Worm (Caenorhabditis elegans) whole organism, early embryonic: Measurements from ENCODE around the gene F54C9.3.

Source experiments
- B0310.2 ChIP-seq: sonication (generic microtip); optimal IDR thresholded peaks from 2 replicates; lab custom pipeline; 2016; ENCODE audit warnings: mild to moderate bottlenecking, missing genetic modification characterization, missing compliant biosample characterization
- F13C5.2 ChIP-seq: sonication (generic microtip); optimal IDR thresholded peaks from 2 replicates; lab custom pipeline; 2017; ENCODE audit warnings: mild to moderate bottlenecking, missing genetic modification characterization, inconsistent platforms, missing compliant biosample characterization
- aly-1 ChIP-seq: sonication (generic microtip); optimal IDR thresholded peaks from 2 replicates; lab custom pipeline; 2016; ENCODE audit warnings: missing genetic modification characterization, missing compliant biosample characterization
- ama-1 ChIP-seq: fragments of 150-350 bp; optimal IDR thresholded peaks from 2 replicates; lab custom pipeline; 2014
- ceh-13 ChIP-seq: fragments of 200-800 bp; sonication (Bioruptor generic); optimal IDR thresholded peaks from 2 replicates; lab custom pipeline; 2018; ENCODE audit warnings: mild to moderate bottlenecking, missing genetic modification characterization, missing compliant biosample characterization
- ceh-36 ChIP-seq: sonication (generic microtip); optimal IDR thresholded peaks from 2 replicates; lab custom pipeline; 2016; ENCODE audit warnings: missing genetic modification characterization, inconsistent platforms, missing compliant biosample characterization
- ets-7 ChIP-seq: sonication (generic microtip); optimal IDR thresholded peaks from 2 replicates; lab custom pipeline; 2016; ENCODE audit warnings: missing genotype, missing genetic modification characterization, missing compliant biosample characterization
- flt-1 ChIP-seq: fragments of 200-800 bp; sonication (Bioruptor generic); IDR thresholded peaks from 2 replicates; pipeline ENCODE4 v1.3.6; 2022; ENCODE audit warnings: missing genetic modification characterization, missing compliant biosample characterization
- hmbx-1 ChIP-seq: sonication (generic microtip); optimal IDR thresholded peaks from 2 replicates; lab custom pipeline; 2016; ENCODE audit warnings: mild to moderate bottlenecking, missing genetic modification characterization, missing compliant biosample characterization
- hmg-4 ChIP-seq: fragments of 200-800 bp; sonication (Bioruptor generic); optimal IDR thresholded peaks from 2 replicates; lab custom pipeline; 2018; ENCODE audit warnings: mild to moderate bottlenecking, missing genetic modification characterization, missing compliant biosample characterization
- hnd-1 ChIP-seq: sonication (generic microtip); optimal IDR thresholded peaks from 2 replicates; lab custom pipeline; 2016; ENCODE audit warnings: missing genetic modification characterization, missing compliant biosample characterization
- pes-1 ChIP-seq: fragments of 200-800 bp; sonication (Bioruptor generic); IDR thresholded peaks from 2 replicates; pipeline ENCODE4 v1.3.6; 2022; ENCODE audit warnings: missing genetic modification reagents, missing genetic modification characterization, missing compliant biosample characterization
- scrt-1 ChIP-seq: fragments of 200-800 bp; sonication (Bioruptor generic); IDR thresholded peaks from 2 replicates; pipeline ENCODE4 v1.3.6; 2022; ENCODE audit warnings: missing genetic modification characterization, missing compliant biosample characterization
- sea-1 ChIP-seq: fragments of 200-800 bp; sonication (Bioruptor generic); conservative IDR thresholded peaks from 2 replicates; pipeline ENCODE4 v1.3.6; 2022; ENCODE audit warnings: missing genetic modification characterization, missing compliant biosample characterization
- tbx-11 ChIP-seq: fragments of 200-800 bp; sonication (Bioruptor generic); IDR thresholded peaks from 2 replicates; pipeline ENCODE4 v1.3.6; 2022; ENCODE audit warnings: missing genetic modification characterization, missing compliant biosample characterization
- tbx-37 ChIP-seq: fragments of 200-800 bp; sonication (Bioruptor generic); conservative IDR thresholded peaks from 2 replicates; pipeline ENCODE4 v1.3.6; 2022; ENCODE audit warnings: missing genetic modification reagents, missing genetic modification characterization, missing compliant biosample characterization
- tra-4 ChIP-seq: sonication (generic microtip); optimal IDR thresholded peaks from 2 replicates; lab custom pipeline; 2017; ENCODE audit warnings: missing genetic modification characterization, missing compliant biosample characterization

The F54C9.3 gene

DNA sequence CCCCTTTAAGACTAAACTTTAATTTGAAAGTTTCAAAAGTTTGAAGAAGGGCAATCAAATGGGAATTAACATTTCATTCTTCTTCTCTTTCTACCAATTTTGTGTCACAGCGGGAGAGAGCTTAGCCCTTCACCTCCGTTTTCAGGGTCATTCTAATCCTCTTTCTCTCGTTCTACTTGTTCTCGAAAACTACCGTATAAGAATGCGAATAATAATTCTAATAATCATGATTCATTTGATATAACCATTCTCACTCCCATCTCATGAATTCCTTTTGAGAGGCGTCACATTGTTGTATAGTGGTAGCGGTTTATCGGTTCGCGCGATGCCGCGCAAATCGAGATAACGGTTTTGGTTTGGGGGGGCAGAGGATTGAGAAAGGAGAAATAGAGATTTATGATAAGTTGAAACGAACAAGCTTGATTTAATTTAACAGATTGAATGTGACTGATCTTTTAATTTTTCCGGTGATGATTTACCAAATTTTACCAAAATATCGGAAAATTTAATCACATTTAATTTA is 37.4 kb downstream of the F54C9.3 start:
- TF ChIP-seq ceh-13 (no peak), tbx-37 (no peak), hmg-4 (no peak), B0310.2 (tag; lab: Kevin White, UChicago) (no peak), F13C5.2 (tag; lab: Kevin White, UChicago) (no peak), hnd-1 (tag; lab: Kevin White, UChicago) (no peak), pes-1 (GFP tag; lab: Robert Waterston, UW) (no peak), aly-1 (tag; lab: Kevin White, UChicago) (no peak), scrt-1 (no peak), ets-7 (tag; lab: Kevin White, UChicago) (no peak), hmbx-1 (no peak), tra-4 (no peak), ceh-36 (no peak), ama-1 (lab: Kevin White, UChicago) (no peak), sea-1 (no peak), flt-1 (GFP tag; lab: Robert Waterston, UW) (no peak), tbx-11 (GFP tag; lab: Robert Waterston, UW) (no peak)

- TF ChIP-seq tbx-11 (GFP tag; lab: Robert Waterston, UW) (no peak), ceh-36 (no peak), tra-4 (no peak), pes-1 (GFP tag; lab: Robert Waterston, UW) (no peak), aly-1 (tag; lab: Kevin White, UChicago) (no peak), tbx-37 (no peak), sea-1 (no peak), ceh-13 (no peak), hmg-4 (no peak), hnd-1 (tag; lab: Kevin White, UChicago) (no peak), flt-1 (GFP tag; lab: Robert Waterston, UW) (no peak), ets-7 (tag; lab: Kevin White, UChicago) (no peak), hmbx-1 (no peak)
Observed at ce11 chrII:8525133-8525736, 41.4 kb downstream of the F54C9.3 start, which contains the start of the genes prp-9 and mrps-18B. TSS of gene prp-9 (minus strand) at chrII:8525396. TSS of gene mrps-18B (plus strand) at chrII:8525681.

- no peak for TF ChIP-seq ceh-13
- no peak for TF ChIP-seq aly-1 (tag; lab: Kevin White, UChicago)
- no peak for TF ChIP-seq hnd-1 (tag; lab: Kevin White, UChicago)
- no peak for TF ChIP-seq F13C5.2 (tag; lab: Kevin White, UChicago)
- no peak for TF ChIP-seq tra-4
- no peak for TF ChIP-seq ceh-36
- no peak for TF ChIP-seq pes-1 (GFP tag; lab: Robert Waterston, UW)
- TF ChIP-seq ets-7 (tag; lab: Kevin White, UChicago): no peak
- TF ChIP-seq hmbx-1: no peak
- no peak for TF ChIP-seq B0310.2 (tag; lab: Kevin White, UChicago)
- TF ChIP-seq sea-1: no peak
- TF ChIP-seq tbx-11 (GFP tag; lab: Robert Waterston, UW): no peak
- no peak for TF ChIP-seq ama-1 (lab: Kevin White, UChicago)
Observed at ce11 chrII:8520625-8521024, 46.0 kb downstream of the F54C9.3 start, which contains the start of gene cht-2. TSS of gene cht-2 (plus strand) at chrII:8520925.

DNA sequence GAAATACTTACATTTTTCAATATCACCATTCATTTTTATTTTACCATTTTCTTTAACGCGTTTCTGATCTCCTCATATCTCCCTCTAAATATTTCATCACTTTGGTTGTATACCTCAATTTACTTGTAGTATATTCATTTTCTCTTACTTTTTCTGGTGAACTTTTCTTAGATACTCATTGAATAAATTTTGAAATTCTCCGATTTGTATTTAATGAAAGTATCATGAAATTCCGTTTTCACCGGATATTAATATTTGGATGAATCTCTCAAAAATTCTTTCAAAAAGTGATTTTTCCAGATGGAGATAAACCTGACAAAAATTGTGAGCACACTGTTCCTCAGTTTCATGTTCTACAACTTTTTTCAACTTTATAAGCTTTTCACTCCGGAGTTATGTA is 48.4 kb downstream of the F54C9.3 start, which contains the start of gene T13H5.8:
Gene T13H5.8 (plus strand): TSS at position 301 of the 400 bp plus-strand sequence.
- TF ChIP-seq ets-7 (tag; lab: Kevin White, UChicago): no peak
- TF ChIP-seq tbx-11 (GFP tag; lab: Robert Waterston, UW): no peak
- TF ChIP-seq F13C5.2 (tag; lab: Kevin White, UChicago): no peak
- TF ChIP-seq tbx-37: no peak
- TF ChIP-seq tra-4: no peak
- TF ChIP-seq hmg-4: no peak

DNA sequence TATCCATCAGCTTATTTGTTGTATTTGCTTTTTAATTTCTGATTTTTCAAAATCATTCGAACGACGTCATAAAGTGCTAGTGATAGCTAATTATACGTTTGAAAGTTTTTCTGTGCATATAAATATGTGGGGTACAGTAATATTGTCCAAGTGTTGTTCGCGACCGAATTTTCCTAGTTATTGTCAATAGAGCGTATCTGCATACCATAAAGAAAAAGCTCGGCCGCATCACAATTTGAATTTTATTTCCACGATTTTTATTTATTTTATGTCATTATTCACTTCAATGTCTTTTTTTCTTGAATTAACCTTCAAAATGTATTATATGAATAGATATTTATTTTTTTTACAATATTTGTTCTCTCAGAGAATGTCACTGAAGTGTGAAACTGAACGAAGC is 49.9 kb downstream of the F54C9.3 start, which contains the start of gene rnh-2:
Gene rnh-2 (plus strand): TSS at position 368 of the 400 bp plus-strand sequence.
- TF ChIP-seq aly-1 (tag; lab: Kevin White, UChicago) (no peak), hnd-1 (tag; lab: Kevin White, UChicago) (no peak), hmbx-1 (no peak), tbx-37 (peak; percentile 46; the same call in 1 of the 2 replicates), flt-1 (GFP tag; lab: Robert Waterston, UW) (0 out of 2 replicates have a peak, but pooled peaks have one; percentile 31), ama-1 (lab: Kevin White, UChicago) (no peak), hmg-4 (no peak), ceh-13 (no peak), scrt-1 (no peak), F13C5.2 (tag; lab: Kevin White, UChicago) (peak; percentile 5), tra-4 (no peak), pes-1 (GFP tag; lab: Robert Waterston, UW) (no peak), tbx-11 (GFP tag; lab: Robert Waterston, UW) (no peak), B0310.2 (tag; lab: Kevin White, UChicago) (no peak), ceh-36 (no peak), ets-7 (tag; lab: Kevin White, UChicago) (no peak), sea-1 (no peak)
